Fruit fly (Drosophila melanogaster): ENCODE data around the gene QIL1.

- TF ChIP-seq Hr38 (GFP tag; optimal IDR thresholded peaks at IDR 0.05) (no peak), net (GFP tag; optimal IDR thresholded peaks at IDR 0.05) (no peak), pdm3 (GFP tag; optimal IDR thresholded peaks at IDR 0.05) (no peak), esn (GFP tag; optimal IDR thresholded peaks at IDR 0.05) (no peak), CG10669 (GFP tag; optimal IDR thresholded peaks at IDR 0.05) (no peak), CG11294 (GFP tag; IDR thresholded peaks at IDR 0.05) (no peak)
Observed at dm6 chr3L:17488622-17489391, 23.1 kb downstream of the QIL1 start.

All from whole organism, prepupa.